Worm (Caenorhabditis elegans) whole organism, L4 larva: ENCODE results near the gene F22E5.13.
"Not testable (repeated sequence)": the region's sequence is repeated elsewhere in the genome, so short reads cannot be mapped to it uniquely, and the experiment has no call there.

Experiments used
- F37D6.2 ChIP-seq: sonication (generic microtip); optimal IDR thresholded peaks from 2 replicates; lab custom pipeline; 2016; ENCODE audit warnings: mild to moderate bottlenecking, missing genetic modification characterization, missing compliant biosample characterization
- F44E2.7 ChIP-seq: fragments of 200-800 bp; sonication (Bioruptor generic); IDR thresholded peaks from 2 replicates; pipeline ENCODE4 v2.1.2; 2022; ENCODE audit warnings: missing genetic modification characterization, missing compliant biosample characterization
- F49E8.2 ChIP-seq: sonication (generic microtip); optimal IDR thresholded peaks from 2 replicates; lab custom pipeline; 2016; ENCODE audit warnings: missing compliant biosample characterization, mild to moderate bottlenecking, missing genetic modification characterization, borderline replicate concordance
- T26A8.4 ChIP-seq: fragments of 200-800 bp; sonication (Bioruptor generic); IDR thresholded peaks from 2 replicates; pipeline ENCODE4 v1.3.6; 2022; ENCODE audit warnings: missing genetic modification characterization, missing compliant biosample characterization
- Y105C5A.15 ChIP-seq: fragments of 200-800 bp; sonication (Bioruptor generic); IDR thresholded peaks from 2 replicates; pipeline ENCODE4 v1.3.6; 2022; ENCODE audit warnings: missing genetic modification characterization, missing compliant biosample characterization
- aha-1 ChIP-seq: fragments of 150-350 bp; peaks from one replicate; lab custom pipeline; 2014; ENCODE audit warnings: missing biosample characterization, missing genetic modification characterization
- arid-1 ChIP-seq: fragments of 200-800 bp; sonication (Bioruptor generic); conservative IDR thresholded peaks from 2 replicates; pipeline ENCODE4 v1.3.6; 2022; ENCODE audit warnings: missing genetic modification reagents, missing genetic modification characterization, missing compliant biosample characterization
- ctbp-1 ChIP-seq: fragments of 200-800 bp; sonication (Bioruptor generic); IDR thresholded peaks from 2 replicates; pipeline ENCODE4 v1.3.6; 2022; ENCODE audit warnings: missing genetic modification reagents, missing genetic modification characterization, missing compliant biosample characterization
- daf-16 ChIP-seq, 3 experiments: sonication (generic microtip); optimal IDR thresholded peaks; 2 replicates each; lab custom pipeline; 2016 to 2017; ENCODE audit warnings: missing genetic modification characterization in 3 of 3, missing genetic modification reagents in 3 of 3, mild to moderate bottlenecking in 2 of 3, missing compliant biosample characterization in 2 of 3, missing biosample characterization in 1 of 3, moderate library complexity in 1 of 3
- dmd-6 ChIP-seq: fragments of 200-800 bp; sonication (Bioruptor generic); IDR thresholded peaks from 2 replicates; pipeline ENCODE4 v1.3.6; 2022; ENCODE audit warnings: missing genetic modification reagents, missing genetic modification characterization, missing compliant biosample characterization
- dmd-8 ChIP-seq: fragments of 200-800 bp; sonication (Bioruptor generic); IDR thresholded peaks from 2 replicates; pipeline ENCODE4 v1.3.6; 2022; ENCODE audit warnings: missing genetic modification characterization, missing compliant biosample characterization
- dve-1 ChIP-seq: sonication (generic microtip); optimal IDR thresholded peaks from 2 replicates; lab custom pipeline; 2017; ENCODE audit warnings: antibody characterized with exemption, mild to moderate bottlenecking, missing genetic modification characterization, missing compliant biosample characterization; ENCODE audit not compliant: insufficient read depth
- hif-1 ChIP-seq, 2 experiments: sonication (generic microtip); optimal IDR thresholded peaks; 2 replicates each; lab custom pipeline; 2016 to 2017; ENCODE audit warnings: missing compliant biosample characterization in 2 of 2, missing genetic modification characterization in 2 of 2, missing genetic modification reagents in 2 of 2, missing genotype in 2 of 2, mild to moderate bottlenecking in 1 of 2
- hlh-11 ChIP-seq: fragments of 200-800 bp; sonication (Bioruptor generic); optimal IDR thresholded peaks from 2 replicates; lab custom pipeline; 2018; ENCODE audit warnings: mild to moderate bottlenecking, missing genetic modification characterization, missing compliant biosample characterization
- lim-7 ChIP-seq: fragments of 200-800 bp; sonication (Bioruptor generic); IDR thresholded peaks from 2 replicates; pipeline ENCODE4 v1.3.6; 2022; ENCODE audit warnings: missing genetic modification characterization, missing compliant biosample characterization
- lin-1 ChIP-seq: fragments of 200-800 bp; sonication (Bioruptor generic); IDR thresholded peaks from 2 replicates; pipeline ENCODE4 v1.3.6; 2022; ENCODE audit warnings: missing genetic modification reagents, missing genetic modification characterization, missing compliant biosample characterization
- lin-39 ChIP-seq: fragments of 150-350 bp; optimal IDR thresholded peaks from 2 replicates; lab custom pipeline; 2014; ENCODE audit warnings: missing biosample characterization, missing genetic modification reagents, missing genetic modification characterization
- lir-3 ChIP-seq: sonication (generic microtip); optimal IDR thresholded peaks from 2 replicates; lab custom pipeline; 2016; ENCODE audit warnings: mild to moderate bottlenecking, missing genetic modification characterization, missing compliant biosample characterization
- madf-5 ChIP-seq, 2 experiments: fragments of 200-800 bp; sonication (Bioruptor generic); IDR thresholded peaks; 2 replicates each; pipeline ENCODE4 v1.3.6; 2022; ENCODE audit warnings: missing compliant biosample characterization in 2 of 2, missing genetic modification characterization in 2 of 2
- nhr-102 ChIP-seq: sonication (generic microtip); optimal IDR thresholded peaks from 2 replicates; lab custom pipeline; 2016; ENCODE audit warnings: mild to moderate bottlenecking, missing genetic modification characterization, moderate library complexity, missing compliant biosample characterization
- nhr-11 ChIP-seq: fragments of 150-350 bp; optimal IDR thresholded peaks from 2 replicates; lab custom pipeline; 2014; ENCODE audit warnings: missing biosample characterization, missing genetic modification characterization
- nhr-237 ChIP-seq: sonication (generic microtip); optimal IDR thresholded peaks from 2 replicates; lab custom pipeline; 2017; ENCODE audit warnings: missing biosample characterization, missing genetic modification characterization
- nhr-42 ChIP-seq: fragments of 200-800 bp; sonication (Bioruptor generic); IDR thresholded peaks from 2 replicates; pipeline ENCODE4 v1.3.6; 2022; ENCODE audit warnings: missing genetic modification characterization, missing compliant biosample characterization
- rbr-2 ChIP-seq: sonication (generic microtip); optimal IDR thresholded peaks from 2 replicates; lab custom pipeline; 2016; ENCODE audit warnings: missing genotype, missing genetic modification characterization, missing compliant biosample characterization
- tra-1 ChIP-seq: fragments of 200-800 bp; sonication (Bioruptor generic); IDR thresholded peaks from 2 replicates; pipeline ENCODE4 v1.3.6; 2022; ENCODE audit warnings: missing genetic modification reagents, missing genetic modification characterization, missing compliant biosample characterization
- unc-39 ChIP-seq: sonication (generic microtip); optimal IDR thresholded peaks from 2 replicates; lab custom pipeline; 2017; ENCODE audit warnings: missing biosample characterization, missing genetic modification characterization
- unc-62 ChIP-seq, 3 experiments: fragments of 150-350 bp in 1 of 3; sonication (generic microtip); optimal IDR thresholded peaks in 2 of 3; peaks in 1 of 3; 1 replicate in 1 of 3; 2 replicates in 2 of 3; lab custom pipeline; 2014 to 2017; ENCODE audit warnings: missing biosample characterization in 3 of 3, missing genetic modification characterization in 3 of 3, missing genetic modification reagents in 3 of 3, missing genotype in 1 of 3
- vab-7 ChIP-seq: fragments of 200-800 bp; sonication (Bioruptor generic); IDR thresholded peaks from 2 replicates; pipeline ENCODE4 v1.3.6; 2022; ENCODE audit warnings: missing genetic modification reagents, missing genetic modification characterization, missing compliant biosample characterization
- ztf-11 ChIP-seq: fragments of 150-350 bp; optimal IDR thresholded peaks from 2 replicates; lab custom pipeline; 2014; ENCODE audit warnings: missing biosample characterization, missing genetic modification characterization

F22E5.13 gene

DNA sequence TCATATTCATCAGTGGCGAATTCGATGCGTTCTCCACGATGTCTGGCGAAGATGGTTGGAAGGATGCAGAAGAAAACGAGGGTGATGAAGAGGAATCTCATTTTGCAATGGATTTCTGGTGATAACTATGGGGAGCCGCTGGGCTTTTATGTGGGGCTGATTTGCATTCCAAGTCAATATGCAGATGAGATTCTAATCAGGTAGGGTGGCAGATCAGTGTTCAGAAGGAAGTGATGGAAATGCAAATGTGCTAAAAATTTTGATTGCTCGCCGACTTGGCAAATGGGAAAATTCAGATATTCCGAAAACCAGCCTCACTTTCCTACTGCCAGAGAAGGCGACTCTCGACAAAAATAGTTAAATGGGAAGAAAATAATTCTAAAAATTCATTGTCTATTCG is 40.6 kb upstream of the F22E5.13 start, which contains the start of gene nspf-3:
nspf-3 (minus strand) TSS at position 101 of the 400 bp plus-strand sequence.
- TF ChIP-seq unc-62 (GFP tag; optimal IDR thresholded peaks at IDR 0.05 in 1 of 2; lab: Kevin White, UChicago) = peak in 1 of 2 experiments; percentile 66
- no peak for TF ChIP-seq unc-62 (tag; optimal IDR thresholded peaks at IDR 0.05; lab: Kevin White, UChicago)
- TF ChIP-seq F49E8.2 (tag; lab: Kevin White, UChicago) = no peak
- TF ChIP-seq unc-39 (tag; lab: Kevin White, UChicago) = no peak

DNA sequence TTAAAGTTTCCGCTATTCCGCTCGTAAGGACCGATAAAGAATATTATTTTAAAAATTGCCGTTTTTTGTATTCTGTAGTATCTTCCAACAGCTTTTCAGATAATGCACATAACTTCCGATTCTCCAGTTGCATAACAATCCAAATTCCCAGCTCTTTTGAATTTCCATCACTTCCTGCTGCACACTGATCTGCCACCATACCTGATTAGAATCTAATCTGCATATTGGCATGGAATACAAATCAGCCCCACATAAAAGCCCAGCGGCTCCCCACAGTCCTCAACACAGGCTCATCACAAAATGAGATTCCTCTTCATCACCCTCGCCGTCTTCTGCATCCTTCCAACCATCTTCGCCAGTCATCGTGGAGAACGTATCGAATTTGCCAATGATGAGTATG is 39.2 kb upstream of the F22E5.13 start, which contains the start of gene nspf-2:
nspf-2 (plus strand) TSS at position 301 of the 400 bp plus-strand sequence.
- not testable (repeated sequence) for TF ChIP-seq tra-1 (GFP tag; lab: Robert Waterston, UW); rbr-2 (tag; lab: Kevin White, UChicago); lim-7 (GFP tag; lab: Robert Waterston, UW)
- TF ChIP-seq, all 104 proteins: peak for 0; not testable (repeated sequence) for 104

DNA sequence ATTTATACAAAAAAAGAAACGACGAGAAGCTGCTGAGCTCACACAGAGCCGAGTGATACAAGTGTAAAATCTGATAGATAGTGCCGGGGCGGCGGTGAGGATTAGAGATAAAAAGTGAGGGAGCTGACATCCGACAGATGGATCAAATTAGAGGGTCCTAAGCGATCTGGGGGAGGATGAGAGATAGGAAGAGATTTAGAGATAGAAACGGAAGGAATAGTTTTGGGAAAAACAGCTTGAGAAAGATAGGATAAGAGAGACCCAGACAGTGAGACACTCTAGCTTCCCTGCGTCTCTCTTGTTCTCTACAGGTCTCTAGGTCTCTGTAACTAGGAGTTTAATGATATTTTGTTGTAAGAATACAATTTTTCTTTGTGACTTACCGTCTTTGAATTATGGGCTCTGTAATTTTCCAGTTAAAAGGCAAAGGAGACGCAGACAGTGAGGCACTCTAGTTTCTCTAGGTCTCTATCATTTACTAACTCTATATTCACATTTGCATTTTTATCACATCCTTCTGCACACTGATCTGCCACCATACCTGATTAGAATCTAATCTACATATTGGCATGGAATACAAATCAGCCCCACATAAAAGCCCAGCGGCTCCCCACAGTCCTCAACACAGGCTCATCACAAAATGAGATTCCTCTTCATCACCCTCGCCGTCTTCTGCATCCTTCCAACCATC is 37.7 kb upstream of the F22E5.13 start, which contains the start of the genes sup-9 and nspf-1:
sup-9 (minus strand) TSS at position 43 of the 691 bp plus-strand sequence.
nspf-1 (plus strand) TSS at position 641 of the 691 bp plus-strand sequence.
- TF ChIP-seq vab-7 (GFP tag; lab: Robert Waterston, UW) (no peak), lin-1 (GFP tag; lab: Robert Waterston, UW) (no peak), daf-16 (GFP tag; optimal IDR thresholded peaks at IDR 0.05; lab: Kevin White, UChicago) (peak in 1 of 2 experiments; percentile 45), daf-16 (tag; optimal IDR thresholded peaks at IDR 0.05; lab: Kevin White, UChicago) (no peak), ctbp-1 (0 out of 2 replicates have a peak, but pooled peaks have one; percentile 32), nhr-237 (tag; lab: Kevin White, UChicago) (no peak), F37D6.2 (tag; lab: Kevin White, UChicago) (no peak), hif-1 (tag; optimal IDR thresholded peaks at IDR 0.05; lab: Kevin White, UChicago) (no peak), nhr-11 (peak; percentile 9), lin-39 (tag; lab: Kevin White, UChicago) (no peak)

DNA sequence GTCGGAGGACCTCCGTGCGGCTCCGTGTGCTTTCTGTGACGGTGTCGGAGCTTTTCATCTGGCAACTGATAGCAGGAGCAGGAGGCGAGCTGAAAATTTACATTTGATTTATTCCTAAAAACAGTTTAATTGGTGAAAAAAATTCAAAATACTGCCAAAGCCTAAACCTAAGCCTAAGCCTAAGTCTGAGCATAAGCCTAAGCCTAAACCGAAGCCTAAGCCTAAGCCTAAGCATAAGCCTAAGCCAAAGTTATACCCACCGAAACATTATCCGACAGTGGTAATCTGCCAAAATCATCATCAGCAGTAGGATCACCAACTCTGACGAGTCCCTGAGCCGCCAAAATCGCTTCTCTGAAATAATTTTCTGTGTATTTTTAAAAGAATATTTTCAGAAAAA is 35.3 kb upstream of the F22E5.13 start:
- peak; percentile 96 for TF ChIP-seq aha-1 (tag; lab: Kevin White, UChicago)
- TF ChIP-seq vab-7 (GFP tag; lab: Robert Waterston, UW) = no peak
- TF ChIP-seq, all 104 proteins: peak for 1

DNA sequence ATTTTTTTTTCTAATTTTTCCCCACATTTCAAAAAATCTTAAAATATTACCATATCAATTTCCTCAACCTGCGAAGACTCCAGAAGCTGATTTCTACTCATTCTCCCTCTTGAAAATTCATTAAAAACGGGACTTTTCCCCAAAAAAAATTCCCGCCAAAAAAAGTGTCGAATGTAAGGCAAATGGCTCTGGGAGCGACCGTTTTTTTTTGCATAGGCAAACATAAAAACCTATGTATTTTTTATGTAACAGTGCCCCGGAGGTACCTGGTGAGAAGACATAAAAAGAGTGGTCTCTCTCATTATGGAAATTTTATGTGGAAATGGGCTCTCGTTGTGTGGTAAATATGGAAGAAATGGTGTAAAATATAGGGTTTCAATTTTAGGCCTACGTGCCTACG is 34.8 kb upstream of the F22E5.13 start, which contains the start of gene ceh-87:
ceh-87 (minus strand) TSS at position 101 of the 400 bp plus-strand sequence.
- TF ChIP-seq nhr-42 = no peak
- TF ChIP-seq nhr-102 (tag; lab: Kevin White, UChicago) = no peak
- TF ChIP-seq ztf-11 (tag; lab: Kevin White, UChicago) = no peak
- no peak for TF ChIP-seq T26A8.4 (GFP tag; lab: Robert Waterston, UW)
- no peak for TF ChIP-seq dve-1 (tag; lab: Kevin White, UChicago)
- TF ChIP-seq hlh-11 (tag; lab: Kevin White, UChicago) = no peak
- TF ChIP-seq lim-7 (GFP tag; lab: Robert Waterston, UW) = no peak
- TF ChIP-seq madf-5 (GFP tag; IDR thresholded peaks at IDR 0.05; lab: Robert Waterston, UW) = no peak
- no peak for TF ChIP-seq arid-1 (GFP tag; lab: Robert Waterston, UW)
- no peak for TF ChIP-seq lir-3 (tag; lab: Kevin White, UChicago)
- TF ChIP-seq dmd-6 (GFP tag; lab: Robert Waterston, UW) = no peak
- TF ChIP-seq F44E2.7 (GFP tag; lab: Robert Waterston, UW) = no peak
- TF ChIP-seq Y105C5A.15 = no peak
- TF ChIP-seq dmd-8 = no peak
